Worm (Caenorhabditis elegans): ENCODE measurements around the gene F13A7.7.

F13A7.7 gene

DNA sequence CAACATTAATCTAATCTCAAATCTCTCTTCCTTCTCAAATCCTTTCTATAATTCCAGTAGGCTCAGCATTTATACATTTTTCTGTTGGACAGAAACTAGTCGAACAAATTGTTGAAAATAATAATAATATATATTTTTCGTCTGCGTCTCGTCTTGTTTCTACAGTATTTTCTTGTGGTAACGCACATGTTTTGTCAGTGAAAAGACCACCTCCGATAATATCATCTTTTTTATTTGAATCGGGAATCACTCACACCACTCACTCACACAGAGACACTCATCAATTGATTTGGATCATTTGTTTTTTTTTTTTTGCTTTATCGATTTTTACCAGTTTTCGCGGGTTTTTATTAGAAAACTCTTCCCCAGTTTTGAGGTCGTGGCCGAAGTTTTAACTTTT, 29.0 kb downstream of the F13A7.7 start:
- TF ChIP-seq ztf-1 (GFP tag; conservative IDR thresholded peaks at IDR 0.05), result no peak
- TF ChIP-seq lsy-2 (tag; optimal IDR thresholded peaks at IDR 0.05), result no peak
- TF ChIP-seq nhr-129 (tag; optimal IDR thresholded peaks at IDR 0.05), result peak; percentile 3
- TF ChIP-seq ztf-11 (tag; optimal IDR thresholded peaks at IDR 0.05), result no peak
- TF ChIP-seq mbf-1 (tag; optimal IDR thresholded peaks at IDR 0.05), result no peak
- no peak for TF ChIP-seq sma-9 (GFP tag; optimal IDR thresholded peaks at IDR 0.05)
- TF ChIP-seq sma-9 (tag; optimal IDR thresholded peaks at IDR 0.05), result no peak
- TF ChIP-seq nhr-25 (tag; optimal IDR thresholded peaks at IDR 0.05), result no peak

DNA sequence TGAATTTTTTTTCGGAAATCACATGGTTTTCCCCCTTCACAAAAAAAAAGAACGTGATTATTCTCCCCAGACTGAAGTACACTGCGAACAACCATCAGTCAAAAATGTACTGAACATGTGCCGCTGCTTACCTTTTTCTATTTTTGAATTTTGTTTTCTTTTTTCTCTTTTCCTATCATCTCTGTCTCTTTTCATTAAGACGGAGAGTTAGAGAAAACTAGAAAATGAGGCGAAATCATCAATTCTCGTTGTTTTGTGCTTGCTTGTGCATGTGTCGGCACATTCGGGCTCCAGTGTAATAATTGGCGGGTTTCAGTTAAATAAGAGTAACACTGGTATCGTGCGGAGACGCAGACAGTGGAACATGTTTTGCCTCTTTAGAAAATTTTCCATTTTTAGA, 31.3 kb downstream of the F13A7.7 start:
- no peak for TF ChIP-seq dmd-4 (tag; optimal IDR thresholded peaks at IDR 0.05)
- TF ChIP-seq skn-1 (tag; optimal IDR thresholded peaks at IDR 0.05), result peak; percentile 34
- TF ChIP-seq F13H6.1 (tag; optimal IDR thresholded peaks at IDR 0.05), result peak; percentile 56
- TF ChIP-seq mab-5 (tag; optimal IDR thresholded peaks at IDR 0.05), result no peak
- TF ChIP-seq lsy-2 (tag; optimal IDR thresholded peaks at IDR 0.05), result peak in 1 of 2 experiments; percentile 55
- TF ChIP-seq unc-55 (GFP tag; optimal IDR thresholded peaks at IDR 0.05), result peak; percentile 45
- TF ChIP-seq nhr-129 (tag; optimal IDR thresholded peaks at IDR 0.05), result peak; percentile 68
- TF ChIP-seq sma-9 (GFP tag; optimal IDR thresholded peaks at IDR 0.05), result peak; percentile 70
- TF ChIP-seq sma-9 (tag; optimal IDR thresholded peaks at IDR 0.05), result no peak
- TF ChIP-seq mdl-1 (tag; optimal IDR thresholded peaks at IDR 0.05), result peak in 1 of 2 experiments; percentile 64
- peak; percentile 2 for TF ChIP-seq gmeb-1 (tag; optimal IDR thresholded peaks at IDR 0.05)
- no peak for TF ChIP-seq lin-11 (tag; optimal IDR thresholded peaks at IDR 0.05)
- no peak for TF ChIP-seq nhr-25 (tag; optimal IDR thresholded peaks at IDR 0.05)
- peak; percentile 59 for TF ChIP-seq C34F6.9 (tag; optimal IDR thresholded peaks at IDR 0.05)
- TF ChIP-seq snpc-4 (tag; optimal IDR thresholded peaks at IDR 0.05), result peak; percentile 57

DNA sequence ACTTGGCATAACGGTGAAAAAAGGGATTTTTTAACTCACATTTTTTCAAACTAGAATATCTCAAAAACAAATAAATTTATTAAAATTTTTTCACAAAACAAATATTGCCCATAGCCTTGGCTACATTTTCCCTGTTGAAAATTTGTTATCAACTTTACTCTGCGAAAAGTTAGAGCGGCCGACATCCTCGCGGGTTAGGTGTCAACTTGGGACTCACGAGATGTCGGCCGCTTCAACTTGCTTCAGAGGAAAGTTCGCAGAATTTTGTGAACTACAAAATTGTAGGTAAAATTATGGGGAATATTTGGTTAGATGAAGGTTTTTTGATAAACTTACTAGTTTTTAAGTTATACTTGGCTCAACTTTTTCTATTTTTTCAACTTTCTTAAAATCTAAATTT, 31.9 kb downstream of the F13A7.7 start:
- TF ChIP-seq zag-1 (tag; optimal IDR thresholded peaks at IDR 0.05), result no peak
- peak; percentile 88 for TF ChIP-seq snpc-4 (tag; optimal IDR thresholded peaks at IDR 0.05)

DNA sequence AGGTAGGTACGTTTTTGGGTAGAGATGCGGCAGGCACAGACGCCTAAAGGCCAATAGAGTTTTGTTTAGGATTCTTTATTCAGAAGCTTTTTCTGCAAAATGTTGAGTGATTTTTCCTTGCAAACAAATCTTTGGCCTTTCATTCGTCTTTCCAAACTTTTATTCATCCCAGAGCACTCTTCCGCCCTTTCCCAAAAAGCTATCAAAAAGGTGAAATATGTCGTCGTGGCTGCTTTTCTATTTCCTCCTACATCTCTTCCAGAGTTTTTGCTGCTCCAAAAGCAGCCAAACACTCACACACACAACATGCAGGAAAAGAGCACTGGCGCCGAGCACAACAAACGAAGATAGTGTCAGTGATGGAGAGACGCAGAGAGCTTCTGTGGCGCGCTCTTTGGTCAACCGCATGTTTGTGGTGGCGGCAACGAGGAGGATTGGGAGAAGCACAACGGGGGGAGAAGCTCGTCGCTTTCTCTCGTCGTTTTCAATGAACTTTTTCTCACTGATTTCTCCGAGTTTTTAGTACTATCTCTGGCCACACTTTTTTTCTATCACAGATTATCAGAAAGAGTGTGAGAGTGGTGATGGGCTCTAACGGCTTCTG, 32.8 kb downstream of the F13A7.7 start:
- peak; percentile 71 for TF ChIP-seq F13H6.1 (tag; optimal IDR thresholded peaks at IDR 0.05)
- no peak for TF ChIP-seq aly-2 (tag; optimal IDR thresholded peaks at IDR 0.05)
- no peak for TF ChIP-seq ZK546.5 (tag; optimal IDR thresholded peaks at IDR 0.05)
- TF ChIP-seq C34F6.9 (tag; optimal IDR thresholded peaks at IDR 0.05), result peak; percentile 63
- no peak for TF ChIP-seq nhr-6 (tag; optimal IDR thresholded peaks at IDR 0.05)
- peak; percentile 19 for TF ChIP-seq Y55F3AM.14 (GFP tag; optimal IDR thresholded peaks at IDR 0.05)
- TF ChIP-seq gmeb-1 (tag; optimal IDR thresholded peaks at IDR 0.05), result peak; percentile 41
- TF ChIP-seq ama-1 (optimal IDR thresholded peaks at IDR 0.05), result no peak
- no peak for TF ChIP-seq lin-39 (tag; optimal IDR thresholded peaks at IDR 0.05)
- no peak for TF ChIP-seq unc-39 (tag; optimal IDR thresholded peaks at IDR 0.05)
- no peak for TF ChIP-seq nhr-10 (tag; optimal IDR thresholded peaks at IDR 0.05)
- peak; percentile 29 for TF ChIP-seq crh-2 (tag; optimal IDR thresholded peaks at IDR 0.05)
- no peak for TF ChIP-seq nhr-25 (tag; optimal IDR thresholded peaks at IDR 0.05)
- no peak for TF ChIP-seq alr-1 (tag; optimal IDR thresholded peaks at IDR 0.05)
- TF ChIP-seq ztf-11 (tag; optimal IDR thresholded peaks at IDR 0.05), result no peak
- TF ChIP-seq nhr-77 (tag; optimal IDR thresholded peaks at IDR 0.05), result no peak
- no peak for TF ChIP-seq ztf-4 (tag; optimal IDR thresholded peaks at IDR 0.05)
- TF ChIP-seq sma-3 (GFP tag; optimal IDR thresholded peaks at IDR 0.05), result no peak
- no peak for TF ChIP-seq nhr-23 (tag; optimal IDR thresholded peaks at IDR 0.05)
- TF ChIP-seq elt-1 (tag; optimal IDR thresholded peaks at IDR 0.05), result no peak
- TF ChIP-seq snpc-4 (tag; optimal IDR thresholded peaks at IDR 0.05), result peak; percentile 11
- TF ChIP-seq ceh-16 (tag; optimal IDR thresholded peaks at IDR 0.05), result no peak
- peak in 1 of 2 experiments; percentile 43 for TF ChIP-seq mdl-1 (tag; optimal IDR thresholded peaks at IDR 0.05)
- TF ChIP-seq lin-11 (tag; optimal IDR thresholded peaks at IDR 0.05), result peak; percentile 29
- no peak for TF ChIP-seq nhr-12 (tag; optimal IDR thresholded peaks at IDR 0.05)
- no peak for TF ChIP-seq R02D3.7 (tag; optimal IDR thresholded peaks at IDR 0.05)
- no peak for TF ChIP-seq dmd-4 (tag; optimal IDR thresholded peaks at IDR 0.05)
- no peak for TF ChIP-seq mbf-1 (tag; optimal IDR thresholded peaks at IDR 0.05)
- no peak for TF ChIP-seq ztf-1 (GFP tag; conservative IDR thresholded peaks at IDR 0.05)
- TF ChIP-seq sma-9 (GFP tag; optimal IDR thresholded peaks at IDR 0.05), result peak; percentile 60
- no peak for TF ChIP-seq sma-9 (tag; optimal IDR thresholded peaks at IDR 0.05)
- TF ChIP-seq nhr-21 (tag; optimal IDR thresholded peaks at IDR 0.05), result no peak
- TF ChIP-seq nhr-237 (tag; optimal IDR thresholded peaks at IDR 0.05), result no peak
- TF ChIP-seq skn-1 (tag; optimal IDR thresholded peaks at IDR 0.05), result no peak
- no peak for TF ChIP-seq zag-1 (tag; optimal IDR thresholded peaks at IDR 0.05)
- no peak for TF ChIP-seq egl-27 (tag; optimal IDR thresholded peaks at IDR 0.05)
- peak; percentile 20 for TF ChIP-seq lin-13 (GFP tag; optimal IDR thresholded peaks at IDR 0.05)
- no peak for TF ChIP-seq peb-1 (tag; optimal IDR thresholded peaks at IDR 0.05)
- TF ChIP-seq fos-1 (tag; optimal IDR thresholded peaks at IDR 0.05), result peak; percentile 52
- TF ChIP-seq blmp-1 (tag; optimal IDR thresholded peaks at IDR 0.05; ENCODE audit: insufficient read depth), result no peak
- no peak for TF ChIP-seq ceh-82 (tag; optimal IDR thresholded peaks at IDR 0.05)
- TF ChIP-seq unc-62 (GFP tag; optimal IDR thresholded peaks at IDR 0.05), result no peak
